Fruit fly (Drosophila melanogaster): Measurements from ENCODE around the gene Rsod.

Rsod gene

DNA sequence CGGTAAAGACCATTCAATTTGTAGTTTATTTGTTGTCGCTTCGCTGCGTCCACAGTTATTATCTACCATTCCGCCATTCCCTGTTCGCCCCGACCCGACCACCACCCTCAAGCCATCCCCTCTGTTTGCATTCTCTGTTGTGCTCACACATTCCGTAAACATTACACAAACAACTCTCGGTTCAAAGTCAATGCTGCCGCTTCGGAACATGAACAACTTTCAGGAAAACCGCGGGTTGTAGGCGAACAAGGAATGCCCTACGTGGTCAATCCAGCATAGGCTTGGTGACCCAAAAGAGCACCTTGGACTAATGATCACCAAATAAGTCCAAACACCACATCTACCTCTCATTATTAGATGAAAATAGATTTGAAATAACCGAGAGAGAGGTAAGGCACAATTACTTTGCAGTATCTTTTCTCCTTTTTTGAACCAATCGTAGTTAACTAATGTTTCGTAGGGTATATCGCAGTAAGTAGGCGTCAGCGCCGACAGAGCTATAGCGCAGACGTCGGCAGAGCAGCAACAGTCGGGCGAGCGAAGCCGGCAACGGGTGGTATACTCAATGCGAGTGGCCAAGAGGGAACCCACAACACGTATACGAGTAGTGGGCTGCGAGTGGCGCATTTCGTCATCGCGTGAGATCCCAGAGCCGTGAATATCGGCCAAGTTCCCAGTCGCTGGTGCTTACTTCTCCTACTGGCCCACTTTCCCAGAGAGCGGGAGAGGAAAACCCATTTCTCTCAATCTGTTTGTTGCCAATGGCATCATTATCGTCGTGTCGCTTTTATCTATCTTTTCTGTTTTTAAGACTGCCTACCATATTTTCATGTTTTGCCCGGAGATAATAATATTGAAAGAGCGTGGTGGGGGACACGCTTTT, 32.3 kb upstream of the Rsod start:
- no peak for TF ChIP-seq CG8478 (optimal IDR thresholded peaks at IDR 0.05)
- TF ChIP-seq EcR (GFP tag; optimal IDR thresholded peaks at IDR 0.05): no peak
- TF ChIP-seq Dll (optimal IDR thresholded peaks at IDR 0.05): no peak
- no peak for TF ChIP-seq psq (optimal IDR thresholded peaks at IDR 0.05)

DNA sequence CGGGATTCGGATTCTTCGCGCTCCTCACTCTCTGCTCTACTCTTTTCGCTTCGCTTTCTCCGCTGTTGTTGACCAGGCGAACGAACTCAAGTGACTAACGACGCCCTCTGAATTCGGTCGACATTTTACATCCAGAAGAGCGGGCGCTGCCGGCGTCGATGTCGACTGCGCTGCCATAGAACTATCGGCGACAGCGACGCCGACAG, 31.8 kb upstream of the Rsod start, which contains the start of gene CG9743:
Gene CG9743, minus strand, starts transcription at position 101 of the 206 bp plus-strand sequence.
- TF ChIP-seq CG8478 (optimal IDR thresholded peaks at IDR 0.05) (no peak), pan (optimal IDR thresholded peaks at IDR 0.05) (no peak), EcR (GFP tag; optimal IDR thresholded peaks at IDR 0.05) (no peak), usp (GFP tag; optimal IDR thresholded peaks at IDR 0.05) (no peak), Dll (optimal IDR thresholded peaks at IDR 0.05) (no peak), psq (optimal IDR thresholded peaks at IDR 0.05) (no peak)

dm6 chr3R:30201064-30201463, 30.1 kb upstream of the Rsod start:
- TF ChIP-seq EcR (GFP tag; optimal IDR thresholded peaks at IDR 0.05) (no peak), psq (optimal IDR thresholded peaks at IDR 0.05) (no peak), pan (optimal IDR thresholded peaks at IDR 0.05) (no peak), Dll (optimal IDR thresholded peaks at IDR 0.05) (no peak), CG8478 (optimal IDR thresholded peaks at IDR 0.05) (no peak), usp (GFP tag; optimal IDR thresholded peaks at IDR 0.05) (no peak)

DNA sequence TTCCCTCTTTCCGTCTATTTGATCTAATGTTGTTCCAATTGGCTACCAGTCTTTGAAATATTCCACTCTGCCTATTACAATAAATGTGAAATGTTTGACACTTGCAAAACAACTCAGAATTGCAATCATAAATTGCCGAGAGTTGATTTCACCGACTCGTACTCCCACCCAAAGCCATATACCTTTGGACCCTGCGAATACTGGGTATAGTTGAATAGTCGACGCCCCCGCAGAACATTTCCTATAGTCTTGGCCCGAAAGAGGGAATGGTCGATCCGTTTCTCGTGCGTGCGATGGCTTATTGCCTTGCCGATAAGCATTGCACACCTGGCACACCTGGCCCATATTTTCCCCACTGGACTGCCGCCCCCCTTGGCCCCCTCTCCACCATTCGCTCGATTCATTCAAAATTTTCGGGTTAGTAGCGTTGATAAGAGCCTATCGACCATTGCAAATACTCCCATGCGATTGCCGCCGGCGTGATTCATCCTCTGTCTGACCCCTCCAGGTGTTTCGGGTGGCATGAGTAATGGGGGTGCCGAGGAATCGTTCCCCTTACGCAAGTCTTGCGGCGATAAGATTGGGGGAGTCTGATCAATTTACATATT, 29.2 kb upstream of the Rsod start:
- TF ChIP-seq pan (optimal IDR thresholded peaks at IDR 0.05) (no peak), CG8478 (optimal IDR thresholded peaks at IDR 0.05) (no peak), Dll (optimal IDR thresholded peaks at IDR 0.05) (no peak), usp (GFP tag; optimal IDR thresholded peaks at IDR 0.05) (no peak), EcR (GFP tag; optimal IDR thresholded peaks at IDR 0.05) (no peak), psq (optimal IDR thresholded peaks at IDR 0.05) (no peak)

dm6 chr3R:30198793-30199192, 27.8 kb upstream of the Rsod start:
- TF ChIP-seq psq (optimal IDR thresholded peaks at IDR 0.05) (no peak), usp (GFP tag; optimal IDR thresholded peaks at IDR 0.05) (no peak), Dll (optimal IDR thresholded peaks at IDR 0.05) (no peak), pan (optimal IDR thresholded peaks at IDR 0.05) (no peak), EcR (GFP tag; optimal IDR thresholded peaks at IDR 0.05) (no peak), CG8478 (optimal IDR thresholded peaks at IDR 0.05) (no peak)

- TF ChIP-seq Dll (optimal IDR thresholded peaks at IDR 0.05): no peak
- TF ChIP-seq EcR (GFP tag; optimal IDR thresholded peaks at IDR 0.05): no peak
- no peak for TF ChIP-seq CG8478 (optimal IDR thresholded peaks at IDR 0.05)
- no peak for TF ChIP-seq psq (optimal IDR thresholded peaks at IDR 0.05)
- no peak for TF ChIP-seq usp (GFP tag; optimal IDR thresholded peaks at IDR 0.05)
- TF ChIP-seq pan (optimal IDR thresholded peaks at IDR 0.05): no peak
These were observed 26.8 kb upstream of the Rsod start for dm6 chr3R:30197796-30198195.

DNA sequence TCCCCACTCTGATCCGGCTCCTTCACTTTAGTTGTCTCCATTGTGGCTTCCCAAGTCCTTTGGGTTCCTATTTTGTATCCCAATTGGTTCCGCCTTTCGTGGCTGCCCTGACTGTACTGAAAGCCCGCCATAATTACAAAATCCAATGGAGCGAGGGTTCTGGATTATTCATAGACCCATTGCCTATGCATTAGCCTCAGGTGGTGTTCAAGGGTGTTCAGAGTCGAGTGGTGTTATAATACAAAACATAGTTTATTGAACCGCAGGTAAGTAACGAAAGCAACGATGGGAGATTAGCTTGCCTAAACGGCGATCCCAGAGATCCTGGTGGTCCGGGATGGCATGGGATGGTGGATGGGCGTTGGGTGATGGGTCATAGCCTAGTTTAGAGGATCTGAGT, 25.1 kb upstream of the Rsod start, which contains the start of gene CG15531:
Gene CG15531, minus strand, starts transcription at position 101 of the 400 bp plus-strand sequence.
- no peak for TF ChIP-seq EcR (GFP tag; optimal IDR thresholded peaks at IDR 0.05)
- no peak for TF ChIP-seq Dll (optimal IDR thresholded peaks at IDR 0.05)
- TF ChIP-seq psq (optimal IDR thresholded peaks at IDR 0.05): no peak

dm6 chr3R:30195606-30196049, 24.6 kb upstream of the Rsod start:
- TF ChIP-seq Dll (optimal IDR thresholded peaks at IDR 0.05): no peak
- TF ChIP-seq CG8478 (optimal IDR thresholded peaks at IDR 0.05): no peak
- no peak for TF ChIP-seq usp (GFP tag; optimal IDR thresholded peaks at IDR 0.05)
- no peak for TF ChIP-seq pan (optimal IDR thresholded peaks at IDR 0.05)
- TF ChIP-seq psq (optimal IDR thresholded peaks at IDR 0.05): no peak
- no peak for TF ChIP-seq EcR (GFP tag; optimal IDR thresholded peaks at IDR 0.05)

- TF ChIP-seq CG8478 (optimal IDR thresholded peaks at IDR 0.05) (no peak), EcR (GFP tag; optimal IDR thresholded peaks at IDR 0.05) (no peak), usp (GFP tag; optimal IDR thresholded peaks at IDR 0.05) (no peak)
These were observed 22.8 kb upstream of the Rsod start for dm6 chr3R:30193826-30194225.

DNA sequence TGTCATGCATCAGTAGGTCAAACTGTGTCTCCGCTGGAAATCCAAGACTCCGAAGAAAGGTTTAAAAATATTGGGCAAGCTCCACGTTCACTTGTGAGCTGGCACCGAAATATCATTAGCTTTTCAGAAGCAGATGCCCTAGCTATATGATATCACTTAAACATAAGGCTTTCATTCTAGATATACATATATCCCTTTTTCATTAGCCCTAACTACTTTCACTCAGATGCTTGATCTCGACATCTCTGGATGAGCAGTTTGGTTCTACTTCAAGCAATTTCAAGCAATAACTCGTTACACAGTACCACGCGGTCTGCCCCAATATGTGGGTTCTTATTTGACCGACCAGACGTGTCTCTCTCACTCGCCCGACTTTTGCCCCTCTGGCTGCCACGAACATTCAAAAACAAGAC, 20.5 kb upstream of the Rsod start:
- TF ChIP-seq CG8478 (optimal IDR thresholded peaks at IDR 0.05) (no peak), usp (GFP tag; optimal IDR thresholded peaks at IDR 0.05) (no peak), pan (optimal IDR thresholded peaks at IDR 0.05) (peak; percentile 93), psq (optimal IDR thresholded peaks at IDR 0.05) (no peak), EcR (GFP tag; optimal IDR thresholded peaks at IDR 0.05) (no peak)

DNA sequence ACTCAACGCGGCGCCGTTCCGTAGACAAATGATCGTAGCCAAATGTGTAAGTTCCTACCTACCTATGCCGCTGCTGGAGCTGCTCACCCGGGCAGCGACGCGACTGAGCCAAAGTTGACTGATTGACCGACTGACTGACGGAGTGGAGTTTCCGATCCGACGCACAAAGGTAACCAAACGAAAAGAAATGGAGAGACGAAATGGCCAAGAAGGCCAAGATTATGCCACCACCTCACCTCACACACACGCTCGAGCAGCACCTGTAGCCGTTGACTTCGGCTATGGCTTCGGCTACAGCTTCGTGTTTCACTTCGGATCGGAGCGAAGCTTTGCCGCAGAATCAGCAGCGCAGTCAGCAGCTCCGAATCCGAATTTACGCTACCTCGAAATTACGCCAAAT, 20.0 kb upstream of the Rsod start, which contains the start of gene CG9747:
Gene CG9747, minus strand, starts transcription at position 206 of the 400 bp plus-strand sequence.
- TF ChIP-seq psq (optimal IDR thresholded peaks at IDR 0.05): no peak

dm6 chr3R:30189836-30190235, 18.8 kb upstream of the Rsod start:
- TF ChIP-seq pan (optimal IDR thresholded peaks at IDR 0.05) (no peak), Dll (optimal IDR thresholded peaks at IDR 0.05) (peak; percentile 18), psq (optimal IDR thresholded peaks at IDR 0.05) (no peak)

DNA sequence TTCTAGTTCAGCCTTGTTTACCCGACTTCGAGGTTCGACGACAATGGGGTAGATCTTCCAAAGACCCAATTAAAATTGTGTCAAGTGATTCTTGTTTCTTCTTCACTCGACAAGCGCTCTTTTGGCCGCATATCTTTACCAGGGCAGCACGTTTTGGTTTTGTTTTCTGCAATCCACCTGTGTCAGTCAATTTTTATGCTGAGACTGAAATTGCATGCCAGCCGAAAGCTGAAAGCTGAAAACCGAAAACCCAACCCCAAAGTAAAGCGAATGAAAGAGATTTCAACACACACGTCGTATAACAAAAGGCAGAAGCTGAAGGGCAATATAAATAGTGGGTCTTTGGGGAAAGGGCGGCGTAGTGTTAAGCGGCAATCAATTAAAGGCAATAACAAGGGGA, 18.4 kb upstream of the Rsod start:
- TF ChIP-seq EcR (GFP tag; optimal IDR thresholded peaks at IDR 0.05) (no peak), pan (optimal IDR thresholded peaks at IDR 0.05) (no peak), CG8478 (optimal IDR thresholded peaks at IDR 0.05) (no peak), Dll (optimal IDR thresholded peaks at IDR 0.05) (no peak), psq (optimal IDR thresholded peaks at IDR 0.05) (no peak), usp (GFP tag; optimal IDR thresholded peaks at IDR 0.05) (no peak)
